Worm (Caenorhabditis elegans): ENCODE measurements around the gene T25E12.16.

The T25E12.16 gene

ce11 chrV:16695499-16695898 is 38.1 kb downstream of the T25E12.16 start:
- TF ChIP-seq ref-1 (GFP tag; conservative IDR thresholded peaks at IDR 0.05) (no peak), cog-1 (tag; optimal IDR thresholded peaks at IDR 0.05) (no peak), klf-2 (GFP tag; conservative IDR thresholded peaks at IDR 0.05) (no peak), tab-1 (GFP tag; IDR thresholded peaks at IDR 0.05) (no peak), flt-1 (GFP tag; IDR thresholded peaks at IDR 0.05) (no peak), T22C8.4 (GFP tag; IDR thresholded peaks at IDR 0.05) (no peak), med-1 (GFP tag; optimal IDR thresholded peaks at IDR 0.05; ENCODE audit: insufficient read depth) (no peak)

- TF ChIP-seq klf-2 (GFP tag; conservative IDR thresholded peaks at IDR 0.05) (no peak), ztf-23 (GFP tag; IDR thresholded peaks at IDR 0.05) (no peak), cog-1 (tag; optimal IDR thresholded peaks at IDR 0.05) (no peak), tab-1 (GFP tag; IDR thresholded peaks at IDR 0.05) (no peak), T22C8.4 (GFP tag; IDR thresholded peaks at IDR 0.05) (no peak), ref-1 (GFP tag; conservative IDR thresholded peaks at IDR 0.05) (no peak), med-1 (GFP tag; optimal IDR thresholded peaks at IDR 0.05; ENCODE audit: insufficient read depth) (no peak), ztf-29 (GFP tag; IDR thresholded peaks at IDR 0.05) (no peak), flt-1 (GFP tag; IDR thresholded peaks at IDR 0.05) (no peak)
Measured at ce11 chrV:16694538-16694937, 39.0 kb downstream of the T25E12.16 start, which contains the start of gene srz-101. srz-101 (plus strand) TSS chrV:16694838.

- TF ChIP-seq ref-1 (GFP tag; conservative IDR thresholded peaks at IDR 0.05) (no peak), cog-1 (tag; optimal IDR thresholded peaks at IDR 0.05) (no peak), T22C8.4 (GFP tag; IDR thresholded peaks at IDR 0.05) (no peak), klf-2 (GFP tag; conservative IDR thresholded peaks at IDR 0.05) (no peak), flt-1 (GFP tag; IDR thresholded peaks at IDR 0.05) (no peak), ztf-23 (GFP tag; IDR thresholded peaks at IDR 0.05) (no peak), tab-1 (GFP tag; IDR thresholded peaks at IDR 0.05) (no peak), med-1 (GFP tag; optimal IDR thresholded peaks at IDR 0.05; ENCODE audit: insufficient read depth) (no peak), ztf-29 (GFP tag; IDR thresholded peaks at IDR 0.05) (no peak)
Measured at ce11 chrV:16693732-16694131, 39.8 kb downstream of the T25E12.16 start, which contains the start of gene srw-42. srw-42 (minus strand) TSS chrV:16693832.

- TF ChIP-seq ref-1 (GFP tag; conservative IDR thresholded peaks at IDR 0.05), result no peak
- TF ChIP-seq med-1 (GFP tag; optimal IDR thresholded peaks at IDR 0.05; ENCODE audit: insufficient read depth), result no peak
- TF ChIP-seq T22C8.4 (GFP tag; IDR thresholded peaks at IDR 0.05), result no peak
- no peak for TF ChIP-seq tab-1 (GFP tag; IDR thresholded peaks at IDR 0.05)
- no peak for TF ChIP-seq ztf-23 (GFP tag; IDR thresholded peaks at IDR 0.05)
- TF ChIP-seq flt-1 (GFP tag; IDR thresholded peaks at IDR 0.05), result no peak
- no peak for TF ChIP-seq klf-2 (GFP tag; conservative IDR thresholded peaks at IDR 0.05)
- no peak for TF ChIP-seq ztf-29 (GFP tag; IDR thresholded peaks at IDR 0.05)
- no peak for TF ChIP-seq cog-1 (tag; optimal IDR thresholded peaks at IDR 0.05)
Measured at ce11 chrV:16692988-16693387, 40.6 kb downstream of the T25E12.16 start.

- TF ChIP-seq flt-1 (GFP tag; IDR thresholded peaks at IDR 0.05) (no peak), med-1 (GFP tag; optimal IDR thresholded peaks at IDR 0.05; ENCODE audit: insufficient read depth) (no peak), ztf-23 (GFP tag; IDR thresholded peaks at IDR 0.05) (no peak), ref-1 (GFP tag; conservative IDR thresholded peaks at IDR 0.05) (no peak), T22C8.4 (GFP tag; IDR thresholded peaks at IDR 0.05) (no peak), ztf-29 (GFP tag; IDR thresholded peaks at IDR 0.05) (no peak), tab-1 (GFP tag; IDR thresholded peaks at IDR 0.05) (no peak), cog-1 (tag; optimal IDR thresholded peaks at IDR 0.05) (no peak), klf-2 (GFP tag; conservative IDR thresholded peaks at IDR 0.05) (no peak)
Measured at ce11 chrV:16687227-16687626, 46.4 kb downstream of the T25E12.16 start, which contains the start of gene srz-102. srz-102 (plus strand) TSS chrV:16687527.

- TF ChIP-seq ztf-23 (GFP tag; IDR thresholded peaks at IDR 0.05) (no peak), ref-1 (GFP tag; conservative IDR thresholded peaks at IDR 0.05) (no peak), ztf-29 (GFP tag; IDR thresholded peaks at IDR 0.05) (no peak), med-1 (GFP tag; optimal IDR thresholded peaks at IDR 0.05; ENCODE audit: insufficient read depth) (no peak), cog-1 (tag; optimal IDR thresholded peaks at IDR 0.05) (no peak), klf-2 (GFP tag; conservative IDR thresholded peaks at IDR 0.05) (no peak), tab-1 (GFP tag; IDR thresholded peaks at IDR 0.05) (no peak), flt-1 (GFP tag; IDR thresholded peaks at IDR 0.05) (no peak), T22C8.4 (GFP tag; IDR thresholded peaks at IDR 0.05) (no peak)
Measured at ce11 chrV:16685725-16686124, 47.9 kb downstream of the T25E12.16 start, which contains the start of gene srw-43. srw-43 (plus strand) TSS chrV:16686025.

- no peak for TF ChIP-seq cog-1 (tag; optimal IDR thresholded peaks at IDR 0.05)
- TF ChIP-seq tab-1 (GFP tag; IDR thresholded peaks at IDR 0.05), result no peak
- TF ChIP-seq ztf-23 (GFP tag; IDR thresholded peaks at IDR 0.05), result no peak
- no peak for TF ChIP-seq flt-1 (GFP tag; IDR thresholded peaks at IDR 0.05)
- TF ChIP-seq T22C8.4 (GFP tag; IDR thresholded peaks at IDR 0.05), result no peak
- TF ChIP-seq klf-2 (GFP tag; conservative IDR thresholded peaks at IDR 0.05), result no peak
- TF ChIP-seq ref-1 (GFP tag; conservative IDR thresholded peaks at IDR 0.05), result no peak
- TF ChIP-seq ztf-29 (GFP tag; IDR thresholded peaks at IDR 0.05), result no peak
- TF ChIP-seq med-1 (GFP tag; optimal IDR thresholded peaks at IDR 0.05; ENCODE audit: insufficient read depth), result no peak
Measured at ce11 chrV:16683359-16683758, 50.2 kb downstream of the T25E12.16 start.
